Fruit fly (Drosophila melanogaster) whole organism, embryonic: ENCODE data around the gene Idh3b.

ENCODE experiments used
- Atf6 ChIP-seq: fragments of 200-800 bp; sonication (Bioruptor generic); IDR thresholded peaks from 2 replicates; pipeline ENCODE4 v1.3.6; 2022; ENCODE audit warnings: missing biosample characterization, missing genetic modification characterization
- Bdp1 ChIP-seq: fragments of 200-800 bp; sonication (Bioruptor generic); optimal IDR thresholded peaks from 3 replicates; lab custom pipeline; 2016; ENCODE audit warnings: missing biosample characterization, missing genetic modification characterization
- CG1024 ChIP-seq: fragments of 200-800 bp; sonication (Bioruptor generic); IDR thresholded peaks from 2 replicates; pipeline ENCODE4 v1.3.6; 2022; ENCODE audit warnings: missing biosample characterization, missing genetic modification characterization
- CG11093 ChIP-seq: fragments of 200-800 bp; sonication (Bioruptor generic); IDR thresholded peaks from 3 replicates; pipeline ENCODE4 v1.3.6; 2022; ENCODE audit warnings: missing biosample characterization, missing genetic modification characterization
- CG12659 ChIP-seq: fragments of 200-800 bp; sonication (Bioruptor generic); optimal IDR thresholded peaks from 3 replicates; lab custom pipeline; 2017; ENCODE audit warnings: mild to moderate bottlenecking, missing biosample characterization, missing genetic modification reagents, missing genetic modification characterization
- CG17186 ChIP-seq: fragments of 200-800 bp; sonication (Bioruptor generic); optimal IDR thresholded peaks from 3 replicates; lab custom pipeline; 2017; ENCODE audit warnings: missing biosample characterization, missing genetic modification reagents, missing genetic modification characterization
- CG17568 ChIP-seq: fragments of 200-800 bp; sonication (Bioruptor generic); optimal IDR thresholded peaks from 2 replicates; lab custom pipeline; 2018; ENCODE audit warnings: missing biosample characterization, mild to moderate bottlenecking, missing genetic modification characterization, moderate library complexity
- CG30403 ChIP-seq: fragments of 200-800 bp; sonication (Bioruptor generic); optimal IDR thresholded peaks from 3 replicates; lab custom pipeline; 2016; ENCODE audit warnings: missing biosample characterization, missing genetic modification characterization
- CG30431 ChIP-seq: fragments of 200-800 bp; sonication (Bioruptor generic); optimal IDR thresholded peaks from 2 replicates; lab custom pipeline; 2017; ENCODE audit warnings: missing biosample characterization, missing genetic modification characterization
- CG6254 ChIP-seq: fragments of 200-800 bp; sonication (Bioruptor generic); optimal IDR thresholded peaks from 3 replicates; lab custom pipeline; 2017; ENCODE audit warnings: mild to moderate bottlenecking, missing biosample characterization, missing genetic modification reagents, missing genetic modification characterization
- CG6689 ChIP-seq: fragments of 200-800 bp; sonication (Bioruptor generic); IDR thresholded peaks from 2 replicates; pipeline ENCODE4 v1.3.6; 2022; ENCODE audit warnings: missing biosample characterization, missing genetic modification characterization
- CG7357 ChIP-seq: fragments of 200-800 bp; sonication (Bioruptor generic); IDR thresholded peaks from 3 replicates; pipeline ENCODE4 v1.3.6; 2022; ENCODE audit warnings: missing biosample characterization, missing genetic modification characterization
- CG8765 ChIP-seq: fragments of 200-800 bp; sonication (Bioruptor generic); IDR thresholded peaks from 2 replicates; pipeline ENCODE4 v1.3.6; 2022; ENCODE audit warnings: missing biosample characterization, missing genetic modification characterization
- CG8944 ChIP-seq: fragments of 200-800 bp; sonication (Bioruptor generic); optimal IDR thresholded peaks from 3 replicates; lab custom pipeline; 2016; ENCODE audit warnings: missing biosample characterization, missing genetic modification characterization
- Dbx ChIP-seq: fragments of 200-800 bp; sonication (Bioruptor generic); IDR thresholded peaks from 3 replicates; pipeline ENCODE4 v1.3.6; 2022; ENCODE audit warnings: missing biosample characterization, missing genetic modification characterization
- ERR ChIP-seq: fragments of 200-800 bp; sonication (Bioruptor generic); optimal IDR thresholded peaks from 2 replicates; lab custom pipeline; 2016; ENCODE audit warnings: missing biosample characterization, missing genetic modification characterization
- Fer3 ChIP-seq: fragments of 200-800 bp; sonication (Bioruptor generic); optimal IDR thresholded peaks from 2 replicates; lab custom pipeline; 2018; ENCODE audit warnings: missing biosample characterization, mild to moderate bottlenecking, missing genetic modification characterization, moderate library complexity
- HLH3B ChIP-seq: fragments of 200-800 bp; sonication (Bioruptor generic); IDR thresholded peaks from 2 replicates; pipeline ENCODE4 v1.3.6; 2022; ENCODE audit warnings: missing biosample characterization, missing genetic modification characterization
- HLH54F ChIP-seq: fragments of 200-800 bp; sonication (Bioruptor generic); optimal IDR thresholded peaks from 3 replicates; lab custom pipeline; 2016; ENCODE audit warnings: missing biosample characterization, missing genetic modification characterization
- Hr3 ChIP-seq: fragments of 200-800 bp; sonication (Bioruptor generic); optimal IDR thresholded peaks from 3 replicates; lab custom pipeline; 2016; ENCODE audit warnings: missing biosample characterization, missing genetic modification characterization
- Hr78 ChIP-seq, 2 experiments: fragments of 200-800 bp in 1 of 2; fragments of >200 bp in 1 of 2; sonication (Bioruptor generic) in 1 of 2; optimal IDR thresholded peaks; 2 replicates each; lab custom pipeline; 2017 to 2019; ENCODE audit warnings: missing biosample characterization in 2 of 2, missing genetic modification characterization in 2 of 2, mild to moderate bottlenecking in 1 of 2, moderate library complexity in 1 of 2
- Lpt ChIP-seq: fragments of >200 bp; optimal IDR thresholded peaks from 2 replicates; lab custom pipeline; 2018; ENCODE audit warnings: missing biosample characterization, missing genetic modification characterization
- Med ChIP-seq: fragments of 200-800 bp; sonication (Bioruptor generic); peaks from one replicate; lab custom pipeline; 2016; ENCODE audit warnings: missing biosample characterization, missing genetic modification characterization, mild to moderate bottlenecking, inconsistent platforms, moderate library complexity
- NK7.1 ChIP-seq: fragments of 200-800 bp; sonication (Bioruptor generic); optimal IDR thresholded peaks from 3 replicates; lab custom pipeline; 2016; ENCODE audit warnings: missing biosample characterization, missing genetic modification characterization
- PHDP ChIP-seq: fragments of 200-800 bp; sonication (Bioruptor generic); optimal IDR thresholded peaks from 3 replicates; lab custom pipeline; 2018; ENCODE audit warnings: missing biosample characterization, mild to moderate bottlenecking, missing genetic modification characterization, moderate library complexity
- Side ChIP-seq: fragments of 200-800 bp; sonication (Bioruptor generic); optimal IDR thresholded peaks from 2 replicates; lab custom pipeline; 2016; ENCODE audit warnings: missing biosample characterization, missing genetic modification characterization
- Sry-β ChIP-seq: fragments of 200-800 bp; sonication (Bioruptor generic); optimal IDR thresholded peaks from 2 replicates; lab custom pipeline; 2018; ENCODE audit warnings: missing biosample characterization, mild to moderate bottlenecking, missing genetic modification characterization, moderate library complexity
- Trl ChIP-seq, 3 experiments: fragments of >200 bp in 2 of 3; fragments of 200-800 bp in 1 of 3; sonication (Bioruptor generic) in 1 of 3; optimal IDR thresholded peaks; 2 replicates in 1 of 3; 3 replicates in 2 of 3; lab custom pipeline; 2016 to 2017; ENCODE audit warnings: missing biosample characterization in 1 of 3, missing genetic modification characterization in 1 of 3
- Usf ChIP-seq: fragments of 200-800 bp; sonication (Bioruptor generic); optimal IDR thresholded peaks from 2 replicates; lab custom pipeline; 2017; ENCODE audit warnings: missing genotype, missing biosample characterization, missing genetic modification characterization
- bigmax ChIP-seq: fragments of 200-800 bp; sonication (Bioruptor generic); optimal IDR thresholded peaks from 2 replicates; lab custom pipeline; 2018; ENCODE audit warnings: missing biosample characterization, mild to moderate bottlenecking, missing genetic modification characterization
- br ChIP-seq: fragments of >200 bp; optimal IDR thresholded peaks from 2 replicates; lab custom pipeline; 2017
- cad ChIP-seq: fragments of >200 bp; optimal IDR thresholded peaks from 2 replicates; lab custom pipeline; 2017; ENCODE audit warnings: missing biosample characterization, missing genetic modification characterization
- chm ChIP-seq: fragments of 200-800 bp; sonication (Bioruptor generic); IDR thresholded peaks from 2 replicates; pipeline ENCODE4 v1.3.6; 2022; ENCODE audit warnings: missing biosample characterization, missing genetic modification characterization
- disco-r ChIP-seq: fragments of 200-800 bp; sonication (Bioruptor generic); optimal IDR thresholded peaks from 2 replicates; lab custom pipeline; 2016; ENCODE audit warnings: missing biosample characterization, missing genetic modification characterization
- en ChIP-seq: fragments of 200-800 bp; sonication (Bioruptor generic); optimal IDR thresholded peaks from 2 replicates; lab custom pipeline; 2016; ENCODE audit warnings: missing biosample characterization, missing genetic modification characterization
- gce ChIP-seq: fragments of 200-800 bp; sonication (Bioruptor generic); IDR thresholded peaks from 3 replicates; pipeline ENCODE4 v1.3.6; 2022; ENCODE audit warnings: missing biosample characterization, missing genetic modification characterization
- gcm ChIP-seq: fragments of 200-800 bp; sonication (Bioruptor generic); optimal IDR thresholded peaks from 2 replicates; lab custom pipeline; 2019; ENCODE audit warnings: missing biosample characterization, mild to moderate bottlenecking, missing genetic modification characterization, moderate library complexity
- inv ChIP-seq: fragments of 200-800 bp; sonication (Bioruptor generic); IDR thresholded peaks from 2 replicates; pipeline ENCODE4 v1.3.6; 2022; ENCODE audit warnings: missing biosample characterization, missing genetic modification characterization; ENCODE audit not compliant: partially characterized antibody
- kah ChIP-seq: fragments of 200-800 bp; sonication (Bioruptor generic); optimal IDR thresholded peaks from 2 replicates; lab custom pipeline; 2018; ENCODE audit warnings: missing biosample characterization, mild to moderate bottlenecking, missing genetic modification characterization
- lab ChIP-seq: fragments of 200-800 bp; sonication (Bioruptor generic); optimal IDR thresholded peaks from 3 replicates; lab custom pipeline; 2017; ENCODE audit warnings: missing biosample characterization, missing genetic modification characterization, mild to moderate bottlenecking, moderate library complexity, missing genetic modification reagents
- lola ChIP-seq, 3 experiments: fragments of >200 bp in 2 of 3; fragments of 200-800 bp in 1 of 3; sonication (Bioruptor generic) in 1 of 3; optimal IDR thresholded peaks; 2 replicates each; lab custom pipeline; 2017 to 2019; ENCODE audit warnings: missing biosample characterization in 3 of 3, missing genetic modification characterization in 3 of 3, mild to moderate bottlenecking in 1 of 3, moderate library complexity in 1 of 3
- mirr ChIP-seq: fragments of 200-800 bp; sonication (Bioruptor generic); optimal IDR thresholded peaks from 3 replicates; lab custom pipeline; 2018; ENCODE audit warnings: missing biosample characterization, mild to moderate bottlenecking, missing genetic modification characterization
- slbo ChIP-seq: fragments of 200-800 bp; sonication (Bioruptor generic); IDR thresholded peaks from 2 replicates; pipeline ENCODE4 v1.3.6; 2022; ENCODE audit warnings: missing biosample characterization, missing genetic modification characterization
- sna ChIP-seq: fragments of 200-800 bp; sonication (Bioruptor generic); IDR thresholded peaks from 2 replicates; pipeline ENCODE4 v1.3.6; 2022; ENCODE audit warnings: missing biosample characterization, missing genetic modification characterization; ENCODE audit not compliant: partially characterized antibody
- so ChIP-seq: fragments of 200-800 bp; sonication (Bioruptor generic); IDR thresholded peaks from 3 replicates; pipeline ENCODE4 v1.3.6; 2022; ENCODE audit warnings: missing biosample characterization, missing genetic modification characterization
- sug ChIP-seq: fragments of 200-800 bp; optimal IDR thresholded peaks from 2 replicates; lab custom pipeline; 2019; ENCODE audit warnings: missing biosample characterization, mild to moderate bottlenecking, missing genetic modification characterization, moderate library complexity
- unpg ChIP-seq: fragments of 200-800 bp; sonication (Bioruptor generic); optimal IDR thresholded peaks from 3 replicates; lab custom pipeline; 2018; ENCODE audit warnings: missing biosample characterization, mild to moderate bottlenecking, missing genetic modification characterization, moderate library complexity
- zfh2 ChIP-seq: fragments of 200-800 bp; sonication (Bioruptor generic); optimal IDR thresholded peaks from 2 replicates; lab custom pipeline; 2016; ENCODE audit warnings: missing biosample characterization, missing genetic modification characterization

Gene Idh3b

DNA sequence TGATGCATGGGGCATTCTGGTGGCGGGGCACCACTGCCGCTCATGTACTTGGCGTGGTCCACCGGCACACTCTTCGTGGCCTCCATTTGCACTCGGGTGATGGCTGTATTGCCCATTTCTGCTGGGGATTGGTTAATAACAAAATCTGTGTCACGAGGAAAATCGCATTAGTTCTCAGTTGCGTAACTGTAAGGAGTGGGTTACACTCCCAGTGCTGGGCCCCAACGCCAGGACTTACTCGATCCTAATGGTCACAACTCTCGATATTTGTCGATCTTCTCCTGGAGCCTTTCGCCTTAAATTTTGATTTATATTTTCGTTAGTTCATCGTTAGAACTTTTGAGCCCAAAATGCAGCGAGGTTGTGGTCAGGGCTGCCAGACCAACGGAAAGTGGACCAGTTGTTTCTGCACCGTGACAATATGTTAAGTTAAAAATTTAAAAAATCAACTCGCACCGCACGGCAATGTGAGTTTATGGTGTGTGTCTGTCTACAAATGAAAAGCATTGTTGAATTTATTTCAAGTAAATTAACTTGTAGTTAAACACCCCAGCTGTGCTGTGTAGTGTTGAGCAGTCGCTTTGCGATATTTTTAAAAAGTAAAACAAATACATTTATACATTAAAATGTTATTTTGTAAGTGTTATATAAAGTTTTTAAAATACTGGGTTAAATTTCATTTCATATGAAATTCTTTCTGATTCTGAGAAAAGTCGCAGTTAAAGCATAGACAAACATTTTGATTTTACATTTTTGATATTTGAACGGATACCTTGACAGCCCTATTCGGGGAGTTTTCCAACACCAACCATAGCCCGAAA is 8.0 kb upstream of the Idh3b start, which contains the start of the genes Cchl and ND-42 (continued):
- TF ChIP-seq en (GFP tag; lab: Kevin White, UChicago) (peak; percentile 9), br (lab: Kevin White, UChicago) (no peak), lola (GFP tag; optimal IDR thresholded peaks at IDR 0.05; lab: Kevin White, UChicago) (peak in 1 of 3 experiments; percentile 81), gce (GFP tag; lab: Robert Waterston, UW) (no peak), unpg (GFP tag; lab: Kevin White, UChicago) (peak; percentile 79), CG8765 (peak; percentile 71), Med (GFP tag; lab: Kevin White, UChicago) (peak; percentile 97), CG11093 (GFP tag; lab: Robert Waterston, UW) (peak; percentile 8; the same call in 1 of the 3 replicates), Side (peak; percentile 75), CG8944 (GFP tag; lab: Kevin White, UChicago) (peak; percentile 62), NK7.1 (peak; percentile 40), mirr (GFP tag; lab: Kevin White, UChicago) (no peak), CG30431 (GFP tag; lab: Kevin White, UChicago) (peak; percentile 67), chm (GFP tag; lab: Robert Waterston, UW) (peak; percentile 32; the same call in 1 of the 2 replicates), ERR (GFP tag; lab: Kevin White, UChicago) (peak; percentile 50), sna (peak; percentile 65; the same call in 1 of the 2 replicates), zfh2 (peak; percentile 79), sug (tag; lab: Kevin White, UChicago) (peak; percentile 88), lab (no peak), Sry-β (GFP tag; lab: Kevin White, UChicago) (peak; percentile 65), CG30403 (GFP tag; lab: Kevin White, UChicago) (peak; percentile 91), slbo (GFP tag; lab: Robert Waterston, UW) (peak; percentile 76), Hr3 (GFP tag; lab: Kevin White, UChicago) (peak; percentile 85), CG1024 (no peak), cad (GFP tag; lab: Kevin White, UChicago) (no peak), so (GFP tag; lab: Robert Waterston, UW) (no peak), Atf6 (GFP tag; lab: Robert Waterston, UW) (peak; percentile 80; the same call in 1 of the 2 replicates), Usf (GFP tag; lab: Kevin White, UChicago) (peak; percentile 25), CG12659 (GFP tag; lab: Kevin White, UChicago) (peak; percentile 90), HLH3B (GFP tag; lab: Robert Waterston, UW) (peak; percentile 69), CG6254 (GFP tag; lab: Kevin White, UChicago) (no peak), disco-r (GFP tag; lab: Kevin White, UChicago) (peak; percentile 53), bigmax (no peak), Fer3 (tag; lab: Kevin White, UChicago) (peak; percentile 76), Trl (optimal IDR thresholded peaks at IDR 0.05; lab: Kevin White, UChicago) (no peak), Trl (GFP tag; optimal IDR thresholded peaks at IDR 0.05; lab: Kevin White, UChicago) (peak; percentile 79), CG6689 (GFP tag; lab: Robert Waterston, UW) (peak; percentile 77), Hr78 (GFP tag; optimal IDR thresholded peaks at IDR 0.05; lab: Kevin White, UChicago) (peak in 1 of 2 experiments; percentile 11), gcm (GFP tag; lab: Kevin White, UChicago) (peak; percentile 64), inv (GFP tag; lab: Robert Waterston, UW) (peak; percentile 45; the same call in 1 of the 2 replicates), CG7357 (GFP tag; lab: Robert Waterston, UW) (peak; percentile 28; the same call in 1 of the 3 replicates), PHDP (peak; percentile 83), Lpt (GFP tag; lab: Kevin White, UChicago) (no peak), CG17186 (no peak), HLH54F (GFP tag; lab: Kevin White, UChicago) (peak; percentile 75), CG17568 (GFP tag; lab: Kevin White, UChicago) (no peak), Bdp1 (GFP tag; lab: Kevin White, UChicago) (peak; percentile 44), Dbx (GFP tag; lab: Robert Waterston, UW) (peak; percentile 76), kah (GFP tag; lab: Kevin White, UChicago) (peak; percentile 68)
